Worm (Caenorhabditis elegans): Measurements from ENCODE around the gene K02G10.15.

K02G10.15 gene

ce11 chrX:4658303-4658702 lies 24.2 kb downstream of the K02G10.15 start:
- TF ChIP-seq dao-5 (tag; optimal IDR thresholded peaks at IDR 0.05) (no peak), W03F9.2 (tag; optimal IDR thresholded peaks at IDR 0.05) (no peak), him-1 (tag; optimal IDR thresholded peaks at IDR 0.05) (no peak)

ce11 chrX:4657577-4657976 lies 24.9 kb downstream of the K02G10.15 start:
- TF ChIP-seq W03F9.2 (tag; optimal IDR thresholded peaks at IDR 0.05), result no peak
- TF ChIP-seq him-1 (tag; optimal IDR thresholded peaks at IDR 0.05), result no peak
- TF ChIP-seq dao-5 (tag; optimal IDR thresholded peaks at IDR 0.05), result no peak

ce11 chrX:4654057-4654456 lies 28.5 kb downstream of the K02G10.15 start, which contains the start of gene ceh-1:
Gene ceh-1, minus strand, starts transcription at chrX:4654157.
- no peak for TF ChIP-seq W03F9.2 (tag; optimal IDR thresholded peaks at IDR 0.05)
- TF ChIP-seq him-1 (tag; optimal IDR thresholded peaks at IDR 0.05), result no peak
- TF ChIP-seq dao-5 (tag; optimal IDR thresholded peaks at IDR 0.05), result no peak

DNA sequence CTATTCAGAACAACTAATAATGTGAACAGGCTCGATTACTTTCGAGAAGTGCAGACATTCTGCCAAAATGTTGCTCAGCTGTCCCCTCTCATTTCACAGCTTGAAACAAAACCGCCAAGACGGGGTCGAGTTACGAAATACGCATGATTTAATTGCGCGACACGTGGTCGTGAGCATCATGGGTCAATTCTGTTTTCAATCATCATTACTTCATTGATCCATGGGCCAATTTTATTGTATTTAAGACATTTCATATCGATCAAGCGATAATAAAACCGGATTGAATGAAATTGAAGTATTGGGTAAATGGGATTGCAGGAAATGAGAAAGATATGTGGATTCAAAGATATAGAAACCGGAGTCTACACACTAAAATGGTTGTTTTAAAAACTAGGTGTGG lies 29.6 kb downstream of the K02G10.15 start:
- no peak for TF ChIP-seq W03F9.2 (tag; optimal IDR thresholded peaks at IDR 0.05)
- TF ChIP-seq him-1 (tag; optimal IDR thresholded peaks at IDR 0.05), result no peak
- no peak for TF ChIP-seq dao-5 (tag; optimal IDR thresholded peaks at IDR 0.05)

ce11 chrX:4651428-4651827 lies 31.1 kb downstream of the K02G10.15 start:
- TF ChIP-seq dao-5 (tag; optimal IDR thresholded peaks at IDR 0.05), result no peak
- no peak for TF ChIP-seq him-1 (tag; optimal IDR thresholded peaks at IDR 0.05)
- TF ChIP-seq W03F9.2 (tag; optimal IDR thresholded peaks at IDR 0.05), result no peak

- TF ChIP-seq him-1 (tag; optimal IDR thresholded peaks at IDR 0.05) (no peak), W03F9.2 (tag; optimal IDR thresholded peaks at IDR 0.05) (no peak), dao-5 (tag; optimal IDR thresholded peaks at IDR 0.05) (no peak)
Measured at ce11 chrX:4649097-4649496, 33.4 kb downstream of the K02G10.15 start, which contains the start of gene ent-5. Gene ent-5, minus strand, starts transcription at chrX:4649197.

ce11 chrX:4647104-4647503 lies 35.4 kb downstream of the K02G10.15 start, which contains the start of gene C46C11.4:
Gene C46C11.4, minus strand, starts transcription at chrX:4647204.
- TF ChIP-seq W03F9.2 (tag; optimal IDR thresholded peaks at IDR 0.05), result no peak
- no peak for TF ChIP-seq dao-5 (tag; optimal IDR thresholded peaks at IDR 0.05)

ce11 chrX:4636821-4637220 lies 45.7 kb downstream of the K02G10.15 start, which contains the start of gene hosl-1:
Gene hosl-1, plus strand, starts transcription at chrX:4637121.
- TF ChIP-seq him-1 (tag; optimal IDR thresholded peaks at IDR 0.05) (no peak), W03F9.2 (tag; optimal IDR thresholded peaks at IDR 0.05) (no peak), dao-5 (tag; optimal IDR thresholded peaks at IDR 0.05) (no peak)

DNA sequence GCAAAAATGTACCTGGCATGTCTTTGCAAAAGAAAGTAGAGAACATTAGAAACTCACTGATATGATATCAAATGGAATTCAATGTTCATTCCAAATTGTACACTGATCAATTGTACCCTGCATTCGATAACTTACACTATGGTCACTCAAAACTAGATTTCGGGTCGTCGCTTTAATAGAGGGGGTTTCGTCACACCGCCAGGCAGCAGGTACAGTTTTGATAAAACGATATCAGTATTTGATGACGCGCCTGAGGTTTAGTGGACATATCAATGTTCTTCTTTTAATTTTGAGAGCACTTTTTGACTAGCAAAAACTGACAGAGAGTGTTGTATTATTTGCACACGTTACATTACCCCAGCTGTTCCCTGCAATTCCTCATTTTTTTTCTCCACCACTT lies 46.4 kb downstream of the K02G10.15 start:
- TF ChIP-seq him-1 (tag; optimal IDR thresholded peaks at IDR 0.05) (no peak), dao-5 (tag; optimal IDR thresholded peaks at IDR 0.05) (no peak), W03F9.2 (tag; optimal IDR thresholded peaks at IDR 0.05) (no peak)

- TF ChIP-seq W03F9.2 (tag; optimal IDR thresholded peaks at IDR 0.05) (no peak), dao-5 (tag; optimal IDR thresholded peaks at IDR 0.05) (no peak), him-1 (tag; optimal IDR thresholded peaks at IDR 0.05) (no peak)
Measured at ce11 chrX:4635643-4636042, 46.9 kb downstream of the K02G10.15 start.

DNA sequence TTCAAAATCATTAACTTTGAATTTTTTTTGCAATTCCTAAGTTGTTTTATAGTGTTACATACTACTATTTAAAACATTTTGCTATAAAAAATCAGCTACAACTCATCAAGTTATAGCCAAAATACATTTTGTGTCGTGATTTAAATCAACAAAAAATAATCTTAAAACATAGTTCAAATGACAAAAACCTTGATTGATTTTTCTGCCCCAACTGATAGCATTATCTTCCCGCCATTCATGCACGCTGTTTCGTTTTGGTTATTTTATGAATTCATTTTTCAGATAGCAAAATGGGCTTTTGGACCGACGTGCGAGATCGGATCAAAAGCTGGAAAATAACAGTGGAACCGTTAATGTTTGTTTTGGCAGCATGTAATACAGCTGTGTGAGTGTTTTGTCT lies 50.4 kb downstream of the K02G10.15 start, which contains the start of gene slcr-46.1:
Gene slcr-46.1 (plus strand): TSS at position 274 of the 400 bp plus-strand sequence.
- TF ChIP-seq him-1 (tag; optimal IDR thresholded peaks at IDR 0.05) (no peak), dao-5 (tag; optimal IDR thresholded peaks at IDR 0.05) (no peak), W03F9.2 (tag; optimal IDR thresholded peaks at IDR 0.05) (no peak)
